Fruit fly (Drosophila melanogaster) whole organism, embryonic: ENCODE results near the gene ATP8B.

ENCODE experiments used
- BEAF-32 ChIP-seq: fragments of 200-800 bp; sonication (Bioruptor generic); optimal IDR thresholded peaks from 3 replicates; lab custom pipeline; 2017; ENCODE audit warnings: missing biosample characterization, missing genetic modification characterization, mild to moderate bottlenecking, moderate library complexity, missing genetic modification reagents
- Blimp-1 ChIP-seq: fragments of 200-800 bp; sonication (Bioruptor generic); optimal IDR thresholded peaks from 3 replicates; lab custom pipeline; 2018; ENCODE audit warnings: missing biosample characterization, missing genetic modification characterization, mild to moderate bottlenecking, moderate library complexity, missing genetic modification reagents
- CG10274 ChIP-seq: fragments of 200-800 bp; sonication (Bioruptor generic); optimal IDR thresholded peaks from 3 replicates; lab custom pipeline; 2017; ENCODE audit warnings: missing biosample characterization, mild to moderate bottlenecking, missing genetic modification characterization
- CG11504 ChIP-seq: fragments of 200-800 bp; sonication (Bioruptor generic); optimal IDR thresholded peaks from 3 replicates; lab custom pipeline; 2019; ENCODE audit warnings: missing biosample characterization, mild to moderate bottlenecking, missing genetic modification characterization, moderate library complexity
- CG12769 ChIP-seq: fragments of 200-800 bp; sonication (Bioruptor generic); optimal IDR thresholded peaks from 2 replicates; lab custom pipeline; 2019; ENCODE audit warnings: missing biosample characterization, mild to moderate bottlenecking, missing genetic modification characterization, moderate library complexity
- CG13287 ChIP-seq: fragments of 200-800 bp; sonication (Bioruptor generic); IDR thresholded peaks from 2 replicates; pipeline ENCODE4 v1.3.6; 2022; ENCODE audit warnings: missing biosample characterization, missing genetic modification characterization; ENCODE audit not compliant: partially characterized antibody
- CG13894 ChIP-seq: fragments of 200-800 bp; sonication (Bioruptor generic); optimal IDR thresholded peaks from 3 replicates; lab custom pipeline; 2018; ENCODE audit warnings: missing biosample characterization, mild to moderate bottlenecking, missing genetic modification characterization, moderate library complexity
- CG14667 ChIP-seq: fragments of 200-800 bp; sonication (Bioruptor generic); IDR thresholded peaks from 2 replicates; pipeline ENCODE4 v1.3.6; 2022; ENCODE audit warnings: missing biosample characterization, missing genetic modification characterization
- CG31441 ChIP-seq: fragments of 200-800 bp; sonication (Bioruptor generic); IDR thresholded peaks from 2 replicates; pipeline ENCODE4 v1.3.6; 2022; ENCODE audit warnings: missing biosample characterization, missing genetic modification characterization
- CG3163 ChIP-seq: fragments of 200-800 bp; sonication (Bioruptor generic); optimal IDR thresholded peaks from 3 replicates; lab custom pipeline; 2016; ENCODE audit warnings: missing biosample characterization, missing genetic modification characterization
- CG34224 ChIP-seq: fragments of 200-800 bp; sonication (Bioruptor generic); IDR thresholded peaks from 3 replicates; pipeline ENCODE4 v1.3.6; 2022; ENCODE audit warnings: missing biosample characterization, missing genetic modification characterization; ENCODE audit not compliant: partially characterized antibody
- CG3995 ChIP-seq: fragments of 200-800 bp; sonication (Bioruptor generic); optimal IDR thresholded peaks from 3 replicates; lab custom pipeline; 2016; ENCODE audit warnings: missing biosample characterization, missing genetic modification characterization
- CG4854 ChIP-seq: fragments of 200-800 bp; sonication (Bioruptor generic); optimal IDR thresholded peaks from 2 replicates; lab custom pipeline; 2016; ENCODE audit warnings: missing biosample characterization, missing genetic modification characterization, inconsistent platforms
- CG5180 ChIP-seq: fragments of 200-800 bp; sonication (Bioruptor generic); optimal IDR thresholded peaks from 3 replicates; lab custom pipeline; 2017; ENCODE audit warnings: missing biosample characterization, missing genetic modification characterization, mild to moderate bottlenecking, moderate library complexity, missing genetic modification reagents
- CG6254 ChIP-seq: fragments of 200-800 bp; sonication (Bioruptor generic); optimal IDR thresholded peaks from 3 replicates; lab custom pipeline; 2017; ENCODE audit warnings: mild to moderate bottlenecking, missing biosample characterization, missing genetic modification reagents, missing genetic modification characterization
- CG6791 ChIP-seq: fragments of 200-800 bp; sonication (Bioruptor generic); IDR thresholded peaks from 3 replicates; pipeline ENCODE4 v1.3.6; 2022; ENCODE audit warnings: missing biosample characterization, missing genetic modification characterization; ENCODE audit not compliant: partially characterized antibody
- D ChIP-seq, 2 experiments: fragments of 200-800 bp in 1 of 2; fragments of >200 bp in 1 of 2; sonication (Bioruptor generic) in 1 of 2; optimal IDR thresholded peaks; 2 replicates in 1 of 2; 3 replicates in 1 of 2; lab custom pipeline; 2017; ENCODE audit warnings: mild to moderate bottlenecking in 1 of 2, missing biosample characterization in 1 of 2, missing genetic modification characterization in 1 of 2, missing genetic modification reagents in 1 of 2
- Deaf1 ChIP-seq: fragments of 200-800 bp; optimal IDR thresholded peaks from 3 replicates; lab custom pipeline; 2019; ENCODE audit warnings: missing biosample characterization, mild to moderate bottlenecking, missing genetic modification characterization, moderate library complexity
- Dll ChIP-seq: fragments of 200-800 bp; sonication (Bioruptor generic); IDR thresholded peaks from 4 replicates; pipeline ENCODE4 v1.3.6; 2022; ENCODE audit warnings: missing biosample characterization, missing genetic modification characterization; ENCODE audit not compliant: partially characterized antibody
- Ets65A ChIP-seq: fragments of 200-800 bp; sonication (Bioruptor generic); peaks from one replicate; lab custom pipeline; 2016; ENCODE audit warnings: missing biosample characterization, missing genetic modification characterization
- Hr78 ChIP-seq, 2 experiments: fragments of 200-800 bp in 1 of 2; fragments of >200 bp in 1 of 2; sonication (Bioruptor generic) in 1 of 2; optimal IDR thresholded peaks; 2 replicates each; lab custom pipeline; 2017 to 2019; ENCODE audit warnings: missing biosample characterization in 2 of 2, missing genetic modification characterization in 2 of 2, mild to moderate bottlenecking in 1 of 2, moderate library complexity in 1 of 2
- Jarid2 ChIP-seq: fragments of 200-800 bp; sonication (Bioruptor generic); optimal IDR thresholded peaks from 3 replicates; lab custom pipeline; 2017; ENCODE audit warnings: mild to moderate bottlenecking, missing biosample characterization, missing genetic modification reagents, missing genetic modification characterization
- Lpt ChIP-seq: fragments of >200 bp; optimal IDR thresholded peaks from 2 replicates; lab custom pipeline; 2018; ENCODE audit warnings: missing biosample characterization, missing genetic modification characterization
- Myb ChIP-seq: fragments of 200-800 bp; sonication (Bioruptor generic); optimal IDR thresholded peaks from 2 replicates; lab custom pipeline; 2016; ENCODE audit warnings: missing biosample characterization, missing genetic modification characterization
- Poxn ChIP-seq: fragments of 200-800 bp; sonication (Bioruptor generic); IDR thresholded peaks from 2 replicates; pipeline ENCODE4 v1.3.6; 2022; ENCODE audit warnings: missing biosample characterization, missing genetic modification characterization
- Trl ChIP-seq, 3 experiments: fragments of >200 bp in 2 of 3; fragments of 200-800 bp in 1 of 3; sonication (Bioruptor generic) in 1 of 3; optimal IDR thresholded peaks; 2 replicates in 1 of 3; 3 replicates in 2 of 3; lab custom pipeline; 2016 to 2017; ENCODE audit warnings: missing biosample characterization in 1 of 3, missing genetic modification characterization in 1 of 3
- Vsx1 ChIP-seq: fragments of 200-800 bp; sonication (Bioruptor generic); optimal IDR thresholded peaks from 2 replicates; lab custom pipeline; 2017; ENCODE audit warnings: missing biosample characterization, mild to moderate bottlenecking, missing genetic modification characterization, missing genetic modification reagents
- az2 ChIP-seq: fragments of 200-800 bp; sonication (Bioruptor generic); optimal IDR thresholded peaks from 3 replicates; lab custom pipeline; 2016; ENCODE audit warnings: missing biosample characterization, missing genetic modification characterization
- bab2 ChIP-seq: fragments of 200-800 bp; sonication (Bioruptor generic); optimal IDR thresholded peaks from 2 replicates; lab custom pipeline; 2016; ENCODE audit warnings: missing biosample characterization, missing genetic modification characterization
- cad ChIP-seq: fragments of >200 bp; optimal IDR thresholded peaks from 2 replicates; lab custom pipeline; 2017; ENCODE audit warnings: missing biosample characterization, missing genetic modification characterization
- chinmo ChIP-seq: fragments of 200-800 bp; sonication (Bioruptor generic); IDR thresholded peaks from 4 replicates; pipeline ENCODE4 v1.3.6; 2022; ENCODE audit warnings: missing biosample characterization, missing genetic modification characterization; ENCODE audit not compliant: partially characterized antibody
- dati ChIP-seq: fragments of 200-800 bp; sonication (Bioruptor generic); IDR thresholded peaks from 2 replicates; pipeline ENCODE4 v1.3.6; 2022; ENCODE audit warnings: missing biosample characterization, missing genetic modification characterization
- ewg ChIP-seq: fragments of 200-800 bp; sonication (Bioruptor generic); optimal IDR thresholded peaks from 3 replicates; lab custom pipeline; 2017; ENCODE audit warnings: mild to moderate bottlenecking, missing biosample characterization, missing genetic modification reagents, missing genetic modification characterization
- exex ChIP-seq: fragments of 200-800 bp; sonication (Bioruptor generic); optimal IDR thresholded peaks from 4 replicates; lab custom pipeline; 2018; ENCODE audit warnings: missing biosample characterization, mild to moderate bottlenecking, missing genetic modification characterization, moderate library complexity
- inv ChIP-seq: fragments of 200-800 bp; sonication (Bioruptor generic); IDR thresholded peaks from 2 replicates; pipeline ENCODE4 v1.3.6; 2022; ENCODE audit warnings: missing biosample characterization, missing genetic modification characterization; ENCODE audit not compliant: partially characterized antibody
- kni ChIP-seq: fragments of 200-800 bp; sonication (Bioruptor generic); optimal IDR thresholded peaks from 3 replicates; lab custom pipeline; 2017; ENCODE audit warnings: mild to moderate bottlenecking, missing biosample characterization, missing genetic modification reagents, missing genetic modification characterization
- knrl ChIP-seq: fragments of 200-800 bp; sonication (Bioruptor generic); IDR thresholded peaks from 3 replicates; pipeline ENCODE4 v1.3.6; 2022; ENCODE audit warnings: missing biosample characterization, missing genetic modification characterization; ENCODE audit not compliant: partially characterized antibody
- otp ChIP-seq: fragments of 200-800 bp; sonication (Bioruptor generic); IDR thresholded peaks from 3 replicates; pipeline ENCODE4, ENCODE4 v1.3.6; 2022; ENCODE audit warnings: missing biosample characterization, missing genetic modification characterization
- repo ChIP-seq: fragments of 200-800 bp; sonication (Bioruptor generic); optimal IDR thresholded peaks from 2 replicates; lab custom pipeline; 2016; ENCODE audit warnings: missing biosample characterization, missing genetic modification characterization
- row ChIP-seq: fragments of 200-800 bp; sonication (Bioruptor generic); IDR thresholded peaks from 3 replicates; pipeline ENCODE4 v1.3.6; 2022; ENCODE audit warnings: missing biosample characterization, missing genetic modification characterization
- sna ChIP-seq: fragments of 200-800 bp; sonication (Bioruptor generic); IDR thresholded peaks from 2 replicates; pipeline ENCODE4 v1.3.6; 2022; ENCODE audit warnings: missing biosample characterization, missing genetic modification characterization; ENCODE audit not compliant: partially characterized antibody
- tna ChIP-seq: fragments of 200-800 bp; sonication (Bioruptor generic); IDR thresholded peaks from 2 replicates; pipeline ENCODE4 v1.3.6; 2022; ENCODE audit warnings: missing biosample characterization, missing genetic modification characterization; ENCODE audit not compliant: partially characterized antibody
- zen2 ChIP-seq: fragments of 200-800 bp; sonication (Bioruptor generic); IDR thresholded peaks from 3 replicates; pipeline ENCODE4 v1.3.6; 2022; ENCODE audit warnings: missing biosample characterization, missing genetic modification characterization; ENCODE audit not compliant: partially characterized antibody

Gene ATP8B

dm6 chr3R:12090549-12090948 is at the start of gene ATP8B:
ATP8B (minus strand) TSS chr3R:12090612.
- TF ChIP-seq CG12769: peak; percentile 73
- peak; percentile 4 for TF ChIP-seq CG13894 (tag; lab: Kevin White, UChicago)
- no peak for TF ChIP-seq CG14667 (GFP tag; lab: Robert Waterston, UW)
- TF ChIP-seq bab2 (GFP tag; lab: Kevin White, UChicago): no peak
- no peak for TF ChIP-seq tna
- peak; percentile 56 to 69 for TF ChIP-seq Trl (optimal IDR thresholded peaks at IDR 0.05; lab: Kevin White, UChicago)
- no peak for TF ChIP-seq Trl (GFP tag; optimal IDR thresholded peaks at IDR 0.05; lab: Kevin White, UChicago)
- no peak for TF ChIP-seq Vsx1
- peak; percentile 70 for TF ChIP-seq Jarid2 (GFP tag; lab: Kevin White, UChicago)
- no peak for TF ChIP-seq ewg (GFP tag; lab: Kevin White, UChicago)
- no peak for TF ChIP-seq Poxn (GFP tag; lab: Robert Waterston, UW)
- TF ChIP-seq CG3163 (GFP tag; lab: Kevin White, UChicago): peak; percentile 78
- peak; percentile 18; the same call in 1 of the 2 replicates for TF ChIP-seq inv (GFP tag; lab: Robert Waterston, UW)
- TF ChIP-seq sna (GFP tag; lab: Robert Waterston, UW): no peak
- TF ChIP-seq CG13287 (GFP tag; lab: Robert Waterston, UW): peak; percentile 50
- peak; percentile 19; the same call in 1 of the 3 replicates for TF ChIP-seq CG34224 (GFP tag; lab: Robert Waterston, UW)
- TF ChIP-seq zen2 (GFP tag; lab: Robert Waterston, UW): peak; percentile 42; the same call in 1 of the 3 replicates
- no peak for TF ChIP-seq Myb
- peak; percentile 13 for TF ChIP-seq BEAF-32 (GFP tag; lab: Kevin White, UChicago)
- TF ChIP-seq CG3995 (GFP tag; lab: Kevin White, UChicago): no peak
- no peak for TF ChIP-seq repo (GFP tag; lab: Kevin White, UChicago)
- TF ChIP-seq exex (tag; lab: Kevin White, UChicago): peak; percentile 2
- TF ChIP-seq otp (GFP tag; lab: Robert Waterston, UW): 0 out of 3 replicates have a peak, but pooled peaks have one; percentile 23
- TF ChIP-seq az2 (GFP tag; lab: Kevin White, UChicago): no peak
- peak in 1 of 2 experiments; percentile 90 for TF ChIP-seq Hr78 (GFP tag; optimal IDR thresholded peaks at IDR 0.05; lab: Kevin White, UChicago)
- peak; percentile 32 for TF ChIP-seq CG4854
- no peak for TF ChIP-seq dati (GFP tag; lab: Robert Waterston, UW)
- peak; percentile 60; the same call in 2 of the 4 replicates for TF ChIP-seq chinmo (GFP tag; lab: Robert Waterston, UW)
- no peak for TF ChIP-seq Lpt (GFP tag; lab: Kevin White, UChicago)
- peak; percentile 79 for TF ChIP-seq CG11504 (tag; lab: Kevin White, UChicago)
- peak; percentile 47; the same call in 1 of the 4 replicates for TF ChIP-seq Dll (GFP tag; lab: Robert Waterston, UW)
- peak; percentile 26; the same call in 2 of the 3 replicates for TF ChIP-seq CG6791 (GFP tag; lab: Robert Waterston, UW)

dm6 chr3R:12128151-12128970 is 37.9 kb upstream of the ATP8B start, which contains the start of gene CG4702:
CG4702 (minus strand) TSS chr3R:12128201.
- 0 out of 2 replicates have a peak, but pooled peaks have one; percentile 14 for TF ChIP-seq CG31441
- peak; percentile 97 for TF ChIP-seq cad (GFP tag; lab: Kevin White, UChicago)
- TF ChIP-seq CG6254 (GFP tag; lab: Kevin White, UChicago): no peak
- TF ChIP-seq kni (GFP tag; lab: Kevin White, UChicago): peak; percentile 25
- TF ChIP-seq CG12769: peak; percentile 64
- TF ChIP-seq CG10274: no peak
- TF ChIP-seq Ets65A (GFP tag; lab: Kevin White, UChicago): peak; percentile 6
- peak; percentile 63; the same call in 2 of the 3 replicates for TF ChIP-seq row (GFP tag; lab: Robert Waterston, UW)
- TF ChIP-seq CG5180 (GFP tag; lab: Kevin White, UChicago): peak; percentile 99
- peak; percentile 35; the same call in 1 of the 4 replicates for TF ChIP-seq Dll (GFP tag; lab: Robert Waterston, UW)
- TF ChIP-seq CG6791 (GFP tag; lab: Robert Waterston, UW): 0 out of 3 replicates have a peak, but pooled peaks have one; percentile 10
- TF ChIP-seq BEAF-32 (GFP tag; lab: Kevin White, UChicago): peak; percentile 26
- peak; percentile 13 for TF ChIP-seq Deaf1
- no peak for TF ChIP-seq az2 (GFP tag; lab: Kevin White, UChicago)
- TF ChIP-seq D (optimal IDR thresholded peaks at IDR 0.05; lab: Kevin White, UChicago): peak; percentile 96
- TF ChIP-seq D (GFP tag; optimal IDR thresholded peaks at IDR 0.05; lab: Kevin White, UChicago): no peak
- peak; percentile 7 for TF ChIP-seq Blimp-1
- 0 out of 3 replicates have a peak, but pooled peaks have one; percentile 36 for TF ChIP-seq knrl (GFP tag; lab: Robert Waterston, UW)
